Worm (Caenorhabditis elegans) whole organism, L1 larva: Measurements from ENCODE around the gene lys-3.

Source experiments
- elt-2 ChIP-seq: sonication (generic microtip); optimal IDR thresholded peaks from 2 replicates; lab custom pipeline; 2016; ENCODE audit warnings: missing genetic modification characterization, mild to moderate bottlenecking, inconsistent platforms, missing compliant biosample characterization, missing genetic modification reagents
- sup-37 ChIP-seq: fragments of 200-800 bp; sonication (Bioruptor generic); optimal IDR thresholded peaks from 2 replicates; lab custom pipeline; 2018; ENCODE audit warnings: mild to moderate bottlenecking, missing genetic modification characterization, missing compliant biosample characterization
- unc-130 ChIP-seq: fragments of 150-350 bp; optimal IDR thresholded peaks from 2 replicates; lab custom pipeline; 2017; ENCODE audit warnings: missing biosample characterization, missing genetic modification characterization, inconsistent platforms

DNA sequence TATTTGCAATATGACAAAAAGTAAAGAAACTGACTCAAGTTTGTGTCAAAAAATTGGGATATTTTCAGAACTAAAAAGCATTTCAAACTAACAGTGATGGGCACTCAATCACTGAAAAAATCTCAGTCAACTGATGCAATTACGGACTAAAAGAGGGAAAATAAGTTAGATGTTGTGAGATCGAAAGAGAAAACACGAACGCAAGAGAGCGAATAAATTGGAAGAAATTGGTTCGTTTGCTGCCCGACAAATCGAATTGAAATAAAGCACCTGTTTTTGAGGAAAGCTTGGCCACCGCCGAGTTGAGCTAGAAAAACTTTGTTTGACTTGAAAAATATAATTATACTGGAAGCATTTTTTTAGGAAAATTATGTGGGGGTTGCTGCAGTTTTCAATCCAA, 17.3 kb downstream of the lys-3 start:
- TF ChIP-seq elt-2 (tag; lab: Kevin White, UChicago) (no peak), unc-130 (tag; lab: Kevin White, UChicago) (no peak), sup-37 (no peak)
